Worm (Caenorhabditis elegans): ENCODE data around the gene srn-1.

- TF ChIP-seq him-1 (tag; optimal IDR thresholded peaks at IDR 0.05): no peak
- no peak for TF ChIP-seq dao-5 (tag; optimal IDR thresholded peaks at IDR 0.05)
- TF ChIP-seq W03F9.2 (tag; optimal IDR thresholded peaks at IDR 0.05): no peak
Measured at ce11 chrV:6302465-6302864, 16.2 kb upstream of the srn-1 start.

Data from whole organism, L4/young adult.